Fruit fly (Drosophila melanogaster) ovary, adult (tissue): ENCODE data around the gene SPARC.
A peak's percentile ranks its signal among the peaks of the same experiment; 100 is the strongest.

ENCODE experiments used
- CG17801 ChIP-seq: fragments of 200-800 bp; optimal IDR thresholded peaks from 2 replicates; lab custom pipeline; 2019; ENCODE audit warnings: missing biosample characterization, mild to moderate bottlenecking, missing genetic modification characterization, moderate library complexity; ENCODE audit not compliant: partially characterized antibody

SPARC gene

dm6 chr3R:26887155-26887554 is 15.4 kb upstream of the SPARC start:
- TF ChIP-seq CG17801 (GFP tag; lab: Kevin White, UChicago): no peak

dm6 chr3R:26886283-26886689 is 14.5 kb upstream of the SPARC start:
- peak; percentile 55 for TF ChIP-seq CG17801 (GFP tag; lab: Kevin White, UChicago)

dm6 chr3R:26885192-26885591 is 13.4 kb upstream of the SPARC start:
- no peak for TF ChIP-seq CG17801 (GFP tag; lab: Kevin White, UChicago)

dm6 chr3R:26883015-26883292 is 11.2 kb upstream of the SPARC start:
- no peak for TF ChIP-seq CG17801 (GFP tag; lab: Kevin White, UChicago)

- TF ChIP-seq CG17801 (GFP tag; lab: Kevin White, UChicago): no peak
These were observed 10.6 kb upstream of the SPARC start for dm6 chr3R:26882230-26883014.

dm6 chr3R:26881121-26881895 is 9.5 kb upstream of the SPARC start, which contains the start of the genes ro and T48:
TSS of gene ro (minus strand) at chr3R:26881171.
TSS of gene T48 (plus strand) at chr3R:26881734.
- peak; percentile 53 for TF ChIP-seq CG17801 (GFP tag; lab: Kevin White, UChicago)

- no peak for TF ChIP-seq CG17801 (GFP tag; lab: Kevin White, UChicago)
These were observed 5.1 kb upstream of the SPARC start for dm6 chr3R:26876851-26877250.

dm6 chr3R:26876432-26876831 is 4.6 kb upstream of the SPARC start, which contains the start of gene CG5500:
TSS of gene CG5500 (plus strand) at chr3R:26876630.
- TF ChIP-seq CG17801 (GFP tag; lab: Kevin White, UChicago): peak; percentile 38

- TF ChIP-seq CG17801 (GFP tag; lab: Kevin White, UChicago): peak; percentile 50
These were observed 3.8 kb upstream of the SPARC start, which contains the start of gene Rb97D for dm6 chr3R:26875544-26876027. TSS of gene Rb97D (minus strand) at chr3R:26875742.

dm6 chr3R:26871061-26871460 is 734 bp downstream of the SPARC start:
- TF ChIP-seq CG17801 (GFP tag; lab: Kevin White, UChicago): no peak

dm6 chr3R:26870494-26870893 is 1.3 kb downstream of the SPARC start:
- TF ChIP-seq CG17801 (GFP tag; lab: Kevin White, UChicago): no peak

- TF ChIP-seq CG17801 (GFP tag; lab: Kevin White, UChicago): no peak
These were observed 2.4 kb downstream of the SPARC start for dm6 chr3R:26869431-26869830.

dm6 chr3R:26867457-26868044 is 4.2 kb downstream of the SPARC start:
- no peak for TF ChIP-seq CG17801 (GFP tag; lab: Kevin White, UChicago)

- TF ChIP-seq CG17801 (GFP tag; lab: Kevin White, UChicago): peak; percentile 75
These were observed 5.0 kb downstream of the SPARC start, which contains the start of the genes ball and His2Av for dm6 chr3R:26866577-26867456. TSS of gene ball (minus strand) at chr3R:26866807. TSS of gene His2Av (plus strand) at chr3R:26866929.
